Worm (Caenorhabditis elegans) whole organism, L4/young adult: Measurements from ENCODE around the gene Y43C5A.4.

Experiments
- W03F9.2 ChIP-seq: fragments of 150-350 bp; optimal IDR thresholded peaks from 2 replicates; lab custom pipeline; 2014; ENCODE audit warnings: missing biosample characterization, missing genetic modification characterization
- dao-5 ChIP-seq: sonication (generic microtip); optimal IDR thresholded peaks from 2 replicates; lab custom pipeline; 2016; ENCODE audit warnings: missing genotype, missing genetic modification characterization, moderate library complexity, missing compliant biosample characterization
- him-1 ChIP-seq: sonication (generic microtip); optimal IDR thresholded peaks from 2 replicates; lab custom pipeline; 2016; ENCODE audit warnings: missing genotype, missing genetic modification reagents, missing genetic modification characterization, missing compliant biosample characterization

ce11 chrIV:10243276-10243675, 34.5 kb upstream of the Y43C5A.4 start, which contains the start of gene tkt-1:
- TF ChIP-seq W03F9.2 (tag; lab: Kevin White, UChicago) (no peak), him-1 (tag; lab: Kevin White, UChicago) (no peak), dao-5 (tag; lab: Kevin White, UChicago) (no peak)
